Fruit fly (Drosophila melanogaster): ENCODE data around the gene stops.

The stops gene

DNA sequence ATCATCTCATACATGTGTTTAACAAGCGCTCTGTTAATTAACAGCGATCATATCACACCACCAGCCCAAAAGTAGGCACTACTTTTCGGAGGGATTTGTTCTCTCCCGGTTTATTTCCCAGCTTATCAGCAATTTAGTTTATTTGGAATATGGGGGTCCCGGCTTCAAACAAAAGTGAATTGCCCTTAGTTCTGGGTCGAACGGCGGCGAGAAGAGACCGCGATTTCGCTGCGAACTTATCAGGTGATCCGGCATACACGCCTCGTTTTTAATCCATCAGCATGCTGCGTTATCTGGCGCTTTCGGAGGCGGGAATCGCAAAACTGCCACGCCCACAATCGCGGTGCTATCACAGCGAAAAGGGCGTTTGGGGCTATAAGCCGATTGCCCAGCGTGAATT, 27.8 kb upstream of the stops start, which contains the start of gene CG1544:
TSS of gene CG1544 (plus strand) at position 186 of the 400 bp plus-strand sequence.
- TF ChIP-seq Dfd (GFP tag; optimal IDR thresholded peaks at IDR 0.05) (no peak), Myc (optimal IDR thresholded peaks at IDR 0.05) (peak; percentile 45), dl (GFP tag; optimal IDR thresholded peaks at IDR 0.05; ENCODE audit: insufficient read depth in 1 of 2, partially characterized antibody in 2 of 2) (no peak), br (GFP tag; optimal IDR thresholded peaks at IDR 0.05) (no peak), Rel (GFP tag; optimal IDR thresholded peaks at IDR 0.05) (no peak), Rel (tag; optimal IDR thresholded peaks at IDR 0.05) (peak; percentile 77), Jra (GFP tag; optimal IDR thresholded peaks at IDR 0.05) (no peak), Hr83 (GFP tag; optimal IDR thresholded peaks at IDR 0.05; ENCODE audit: poor library complexity, severe bottlenecking) (peak; percentile 14), h (GFP tag; optimal IDR thresholded peaks at IDR 0.05) (no peak)

DNA sequence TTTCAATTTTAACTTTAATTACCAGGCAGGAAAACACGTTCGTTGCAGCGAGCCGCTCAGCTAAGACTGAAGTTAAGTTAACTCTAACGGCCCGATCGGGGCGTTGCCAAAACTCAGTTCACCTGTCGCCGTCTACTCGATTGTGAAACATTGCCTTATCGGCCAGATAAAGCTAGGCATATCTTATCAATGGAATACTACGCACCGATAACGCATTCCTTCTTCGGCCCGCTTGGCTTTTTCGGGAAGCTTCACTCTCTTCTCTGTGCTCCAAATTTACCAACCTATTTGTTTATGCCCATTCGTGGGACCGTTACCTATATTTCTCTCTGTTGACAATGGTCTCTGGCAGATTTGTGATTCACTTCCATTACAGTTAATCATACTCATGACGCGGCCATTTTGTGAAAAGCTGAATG, 26.8 kb upstream of the stops start, which contains the start of gene mesh:
TSS of gene mesh (minus strand) at position 68 of the 419 bp plus-strand sequence.
- no peak for TF ChIP-seq Sp1 (GFP tag; optimal IDR thresholded peaks at IDR 0.05)
- no peak for TF ChIP-seq Myc (optimal IDR thresholded peaks at IDR 0.05)
- TF ChIP-seq Dfd (GFP tag; optimal IDR thresholded peaks at IDR 0.05): no peak
- peak; percentile 11 for TF ChIP-seq Jra (GFP tag; optimal IDR thresholded peaks at IDR 0.05)
- TF ChIP-seq h (GFP tag; optimal IDR thresholded peaks at IDR 0.05): peak; percentile 45
- no peak for TF ChIP-seq dmrt93B (GFP tag; optimal IDR thresholded peaks at IDR 0.05)
- peak; percentile 61 for TF ChIP-seq Vsx2 (GFP tag; optimal IDR thresholded peaks at IDR 0.05; ENCODE audit: partially characterized antibody)
- TF ChIP-seq brk (GFP tag; optimal IDR thresholded peaks at IDR 0.05): no peak
- TF ChIP-seq N (GFP tag; optimal IDR thresholded peaks at IDR 0.05): no peak
- peak; percentile 38 for TF ChIP-seq br (GFP tag; optimal IDR thresholded peaks at IDR 0.05)
- TF ChIP-seq Dif (GFP tag; optimal IDR thresholded peaks at IDR 0.05; ENCODE audit: partially characterized antibody): peak; percentile 54
- no peak for TF ChIP-seq CG9705 (GFP tag; optimal IDR thresholded peaks at IDR 0.05)
- no peak for TF ChIP-seq Hnf4 (GFP tag; optimal IDR thresholded peaks at IDR 0.05)
- TF ChIP-seq Mio (GFP tag; optimal IDR thresholded peaks at IDR 0.05): no peak
- no peak for TF ChIP-seq tai (GFP tag; optimal IDR thresholded peaks at IDR 0.05)
- TF ChIP-seq woc (GFP tag; optimal IDR thresholded peaks at IDR 0.05): no peak
- TF ChIP-seq fru (GFP tag; optimal IDR thresholded peaks at IDR 0.05): peak; percentile 46
- no peak for TF ChIP-seq OdsH (GFP tag; optimal IDR thresholded peaks at IDR 0.05)
- no peak for TF ChIP-seq CG32264 (GFP tag; optimal IDR thresholded peaks at IDR 0.05)
- no peak for TF ChIP-seq Abd-B (GFP tag; optimal IDR thresholded peaks at IDR 0.05)
- TF ChIP-seq HLH106 (tag; optimal IDR thresholded peaks at IDR 0.05): no peak
- peak; percentile 30 for TF ChIP-seq psq (GFP tag; optimal IDR thresholded peaks at IDR 0.05)
- TF ChIP-seq CrebA (GFP tag; optimal IDR thresholded peaks at IDR 0.05; ENCODE audit: borderline replicate concordance): peak; percentile 6
- no peak for TF ChIP-seq rgr (GFP tag; optimal IDR thresholded peaks at IDR 0.05)
- TF ChIP-seq foxo (GFP tag; optimal IDR thresholded peaks at IDR 0.05): no peak
- no peak for TF ChIP-seq lola (GFP tag; optimal IDR thresholded peaks at IDR 0.05)
- TF ChIP-seq GATAd (GFP tag; optimal IDR thresholded peaks at IDR 0.05): no peak
- no peak for TF ChIP-seq usp (GFP tag; optimal IDR thresholded peaks at IDR 0.05)
- no peak for TF ChIP-seq jim (GFP tag; optimal IDR thresholded peaks at IDR 0.05)
- TF ChIP-seq Rel (GFP tag; optimal IDR thresholded peaks at IDR 0.05): no peak
- TF ChIP-seq Rel (tag; optimal IDR thresholded peaks at IDR 0.05): peak; percentile 60
- TF ChIP-seq Hr78 (GFP tag; optimal IDR thresholded peaks at IDR 0.05): no peak
- TF ChIP-seq ey (GFP tag; optimal IDR thresholded peaks at IDR 0.05): no peak
- no peak for TF ChIP-seq sage (GFP tag; optimal IDR thresholded peaks at IDR 0.05)
- TF ChIP-seq dsf (GFP tag; optimal IDR thresholded peaks at IDR 0.05; ENCODE audit: borderline replicate concordance): no peak
- no peak for TF ChIP-seq dl (GFP tag; optimal IDR thresholded peaks at IDR 0.05; ENCODE audit: insufficient read depth in 1 of 2, partially characterized antibody in 2 of 2)
- TF ChIP-seq sv (GFP tag; optimal IDR thresholded peaks at IDR 0.05): no peak
- no peak for TF ChIP-seq pan (optimal IDR thresholded peaks at IDR 0.05)
- no peak for TF ChIP-seq Hr83 (GFP tag; optimal IDR thresholded peaks at IDR 0.05; ENCODE audit: poor library complexity, severe bottlenecking)

DNA sequence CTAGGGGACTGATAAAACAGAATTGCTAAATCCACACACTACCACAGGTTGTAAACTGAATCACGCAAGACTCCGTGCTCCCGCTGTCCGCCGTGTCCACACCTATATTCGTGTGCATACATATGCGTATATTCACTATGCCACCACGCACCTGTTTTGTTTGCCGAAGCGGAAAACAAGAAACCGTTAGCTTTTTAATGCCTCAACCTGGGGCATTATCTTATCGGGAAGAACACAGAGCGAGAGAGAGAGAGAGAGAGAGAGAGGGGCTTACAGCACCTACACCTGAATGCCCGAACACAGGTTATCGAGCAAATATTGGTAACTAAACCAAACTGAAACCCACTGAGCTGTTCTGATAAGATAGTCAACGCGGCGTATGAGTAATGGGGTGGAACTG, 25.7 kb upstream of the stops start:
- TF ChIP-seq ey (GFP tag; optimal IDR thresholded peaks at IDR 0.05): no peak
- peak; percentile 11 for TF ChIP-seq h (GFP tag; optimal IDR thresholded peaks at IDR 0.05)
